Fruit fly (Drosophila melanogaster) whole organism, pupa: ENCODE data around the gene Tctp.

Experiments
- CG12605 ChIP-seq: fragments of 200-800 bp; sonication (Bioruptor generic); IDR thresholded peaks from 2 replicates; pipeline ENCODE4 v1.3.6; 2022; ENCODE audit warnings: missing biosample characterization, missing genetic modification characterization
- CG17806 ChIP-seq: fragments of 200-800 bp; sonication (Bioruptor generic); optimal IDR thresholded peaks from 2 replicates; lab custom pipeline; 2018; ENCODE audit warnings: missing biosample characterization, mild to moderate bottlenecking, missing genetic modification characterization, moderate library complexity
- CG32121 ChIP-seq: fragments of 200-800 bp; sonication (Bioruptor generic); IDR thresholded peaks from 2 replicates; pipeline ENCODE4 v1.3.6; 2022; ENCODE audit warnings: missing biosample characterization, missing genetic modification characterization
- CG34367 ChIP-seq: fragments of 200-800 bp; sonication (Bioruptor generic); optimal IDR thresholded peaks from 2 replicates; lab custom pipeline; 2018; ENCODE audit warnings: missing biosample characterization, mild to moderate bottlenecking, missing genetic modification characterization
- CG4496 ChIP-seq: fragments of 200-800 bp; sonication (Bioruptor generic); IDR thresholded peaks from 3 replicates; pipeline ENCODE4 v1.3.6; 2022; ENCODE audit warnings: missing biosample characterization, missing genetic modification characterization
- CG8159 ChIP-seq: fragments of 200-800 bp; sonication (Bioruptor generic); optimal IDR thresholded peaks from 3 replicates; lab custom pipeline; 2018; ENCODE audit warnings: missing biosample characterization, mild to moderate bottlenecking, missing genetic modification characterization, moderate library complexity
- D1 ChIP-seq: fragments of 200-800 bp; sonication (Bioruptor generic); optimal IDR thresholded peaks from 2 replicates; lab custom pipeline; 2018; ENCODE audit warnings: missing biosample characterization, mild to moderate bottlenecking, missing genetic modification characterization, moderate library complexity
- EcR ChIP-seq: fragments of 200-800 bp; sonication (Bioruptor generic); optimal IDR thresholded peaks from 3 replicates; lab custom pipeline; 2019; ENCODE audit warnings: missing biosample characterization, missing genetic modification characterization, mild to moderate bottlenecking, moderate library complexity, missing genetic modification reagents
- Ets98B ChIP-seq: fragments of 200-800 bp; sonication (Bioruptor generic); IDR thresholded peaks from 2 replicates; pipeline ENCODE4 v1.3.6; 2022; ENCODE audit warnings: missing biosample characterization, missing genetic modification characterization
- fd96Ca ChIP-seq: fragments of 200-800 bp; sonication (Bioruptor generic); IDR thresholded peaks from 3 replicates; pipeline ENCODE4 v1.3.6; 2022; ENCODE audit warnings: missing biosample characterization, missing genetic modification characterization
- gl ChIP-seq: fragments of 200-800 bp; sonication (Bioruptor generic); optimal IDR thresholded peaks from 2 replicates; lab custom pipeline; 2018; ENCODE audit warnings: missing biosample characterization, mild to moderate bottlenecking, missing genetic modification characterization
- rn ChIP-seq: fragments of 200-800 bp; sonication (Bioruptor generic); IDR thresholded peaks from 2 replicates; pipeline ENCODE4 v1.3.6; 2022; ENCODE audit warnings: missing biosample characterization, missing genetic modification characterization

DNA sequence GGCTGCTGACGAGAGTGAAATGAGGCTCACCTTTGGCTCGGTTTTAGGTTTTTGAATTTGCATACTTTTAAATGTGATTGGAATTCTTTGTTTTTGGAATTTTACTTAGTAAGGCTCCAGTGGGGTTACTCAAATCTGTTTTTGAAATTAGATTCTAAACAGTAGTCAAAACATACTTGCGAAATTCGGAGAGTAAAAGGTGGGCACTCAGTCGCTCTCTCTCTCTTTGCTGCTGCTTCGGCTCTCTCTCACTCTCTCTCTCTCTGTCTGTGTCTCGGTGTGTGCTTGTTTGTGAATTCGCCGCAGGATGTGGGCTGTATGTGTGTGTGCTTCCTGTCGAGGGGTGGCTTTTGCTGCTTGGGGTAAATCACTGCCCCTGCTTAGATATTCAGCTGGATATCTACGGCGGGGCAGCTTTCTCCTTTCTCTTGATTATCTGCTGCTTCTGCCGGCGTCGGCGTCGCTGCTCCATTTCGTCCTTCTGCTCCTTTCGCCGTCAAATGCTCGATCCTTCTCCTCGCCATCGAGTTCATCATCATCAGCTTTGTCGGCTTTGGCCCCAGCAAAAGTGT lies 44.4 kb downstream of the Tctp start:
- TF ChIP-seq fd96Ca (GFP tag; lab: Robert Waterston, UW) (no peak), CG8159 (tag; lab: Kevin White, UChicago) (no peak), EcR (GFP tag; lab: Kevin White, UChicago) (no peak), CG4496 (GFP tag; lab: Robert Waterston, UW) (no peak), gl (tag; lab: Kevin White, UChicago) (no peak), CG34367 (tag; lab: Kevin White, UChicago) (no peak), CG17806 (no peak), rn (GFP tag; lab: Robert Waterston, UW) (no peak), Ets98B (GFP tag; lab: Robert Waterston, UW) (no peak), CG12605 (no peak), CG32121 (GFP tag; lab: Robert Waterston, UW) (no peak), D1 (no peak)
